Worm (Caenorhabditis elegans) whole organism, late embryonic: ENCODE measurements around the gene K07C11.10.

Source experiments
- K02D7.2 ChIP-seq: sonication (generic microtip); optimal IDR thresholded peaks from 2 replicates; lab custom pipeline; 2017; ENCODE audit warnings: mild to moderate bottlenecking, missing genetic modification characterization, missing compliant biosample characterization
- K09A11.1 ChIP-seq: sonication (generic microtip); optimal IDR thresholded peaks from 2 replicates; lab custom pipeline; 2017; ENCODE audit warnings: antibody characterized with exemption, mild to moderate bottlenecking, missing genetic modification characterization, missing compliant biosample characterization; ENCODE audit not compliant: insufficient read depth
- ama-1 ChIP-seq: fragments of 150-350 bp; optimal IDR thresholded peaks from 2 replicates; lab custom pipeline; 2014
- ceh-14 ChIP-seq: sonication (generic microtip); optimal IDR thresholded peaks from 2 replicates; lab custom pipeline; 2016; ENCODE audit warnings: missing genotype, missing genetic modification characterization, missing compliant biosample characterization
- ceh-22 ChIP-seq: sonication (generic microtip); optimal IDR thresholded peaks from 2 replicates; lab custom pipeline; 2017; ENCODE audit warnings: missing biosample characterization, missing genetic modification characterization
- ceh-30 ChIP-seq: fragments of 150-350 bp; optimal IDR thresholded peaks from 2 replicates; lab custom pipeline; 2014; ENCODE audit warnings: missing biosample characterization, missing genetic modification characterization
- ceh-31 ChIP-seq: sonication (generic microtip); optimal IDR thresholded peaks from 2 replicates; lab custom pipeline; 2016; ENCODE audit warnings: missing genetic modification characterization, missing compliant biosample characterization
- ceh-34 ChIP-seq: sonication (generic microtip); optimal IDR thresholded peaks from 2 replicates; lab custom pipeline; 2016; ENCODE audit warnings: mild to moderate bottlenecking, missing genetic modification characterization, missing compliant biosample characterization
- ceh-45 ChIP-seq: fragments of 200-800 bp; sonication (Bioruptor generic); IDR thresholded peaks from 2 replicates; pipeline ENCODE4 v1.3.6; 2022; ENCODE audit warnings: missing genetic modification reagents, missing genetic modification characterization, missing compliant biosample characterization
- ceh-6 ChIP-seq: fragments of 200-800 bp; sonication (Bioruptor generic); optimal IDR thresholded peaks from 2 replicates; lab custom pipeline; 2018; ENCODE audit warnings: mild to moderate bottlenecking, missing genetic modification characterization, missing compliant biosample characterization
- ceh-9 ChIP-seq: sonication (generic microtip); optimal IDR thresholded peaks from 2 replicates; lab custom pipeline; 2016; ENCODE audit warnings: mild to moderate bottlenecking, missing genetic modification characterization, inconsistent platforms, missing compliant biosample characterization
- che-1 ChIP-seq: sonication (generic microtip); optimal IDR thresholded peaks from 2 replicates; lab custom pipeline; 2016; ENCODE audit warnings: mild to moderate bottlenecking, missing genetic modification characterization, missing compliant biosample characterization
- dmd-4 ChIP-seq: sonication (generic microtip); optimal IDR thresholded peaks from 2 replicates; lab custom pipeline; 2016; ENCODE audit warnings: borderline replicate concordance, missing genetic modification characterization, missing compliant biosample characterization
- dve-1 ChIP-seq: sonication (generic microtip); optimal IDR thresholded peaks from 2 replicates; lab custom pipeline; 2017; ENCODE audit warnings: antibody characterized with exemption, mild to moderate bottlenecking, missing genetic modification characterization, missing compliant biosample characterization
- elt-2 ChIP-seq: sonication (generic microtip); optimal IDR thresholded peaks from 2 replicates; lab custom pipeline; 2016; ENCODE audit warnings: missing genetic modification reagents, missing genetic modification characterization, missing compliant biosample characterization
- elt-4 ChIP-seq: sonication (generic microtip); optimal IDR thresholded peaks from 2 replicates; lab custom pipeline; 2016; ENCODE audit warnings: missing genetic modification characterization, missing compliant biosample characterization
- fkh-10 ChIP-seq: fragments of 150-350 bp; optimal IDR thresholded peaks from 2 replicates; lab custom pipeline; 2014; ENCODE audit warnings: missing biosample characterization, missing genetic modification reagents, missing genetic modification characterization
- hlh-30 ChIP-seq: sonication (generic microtip); optimal IDR thresholded peaks from 2 replicates; lab custom pipeline; 2017; ENCODE audit warnings: antibody characterized with exemption, missing genetic modification characterization, missing compliant biosample characterization; ENCODE audit not compliant: insufficient read depth
- lim-6 ChIP-seq: sonication (generic microtip); optimal IDR thresholded peaks from 2 replicates; lab custom pipeline; 2016; ENCODE audit warnings: missing genetic modification characterization, missing compliant biosample characterization
- lin-11 ChIP-seq: fragments of 200-800 bp; sonication (Bioruptor generic); optimal IDR thresholded peaks from 2 replicates; lab custom pipeline; 2018; ENCODE audit warnings: mild to moderate bottlenecking, missing genetic modification characterization, missing compliant biosample characterization
- madf-2 ChIP-seq: sonication (generic microtip); optimal IDR thresholded peaks from 2 replicates; lab custom pipeline; 2017; ENCODE audit warnings: missing genetic modification characterization, missing compliant biosample characterization
- nhr-11 ChIP-seq: fragments of 150-350 bp; optimal IDR thresholded peaks from 2 replicates; lab custom pipeline; 2014; ENCODE audit warnings: missing biosample characterization, missing genetic modification characterization
- nhr-232 ChIP-seq: sonication (generic microtip); optimal IDR thresholded peaks from 2 replicates; lab custom pipeline; 2016; ENCODE audit warnings: missing genetic modification characterization, missing compliant biosample characterization
- odd-2 ChIP-seq: sonication (generic microtip); optimal IDR thresholded peaks from 2 replicates; lab custom pipeline; 2017; ENCODE audit warnings: antibody characterized with exemption, mild to moderate bottlenecking, missing genetic modification characterization, missing compliant biosample characterization
- pax-1 ChIP-seq: fragments of 150-350 bp; optimal IDR thresholded peaks from 2 replicates; lab custom pipeline; 2014; ENCODE audit warnings: missing biosample characterization, missing genetic modification characterization
- ref-2 ChIP-seq: sonication (generic microtip); optimal IDR thresholded peaks from 2 replicates; lab custom pipeline; 2016; ENCODE audit warnings: missing genetic modification characterization, missing compliant biosample characterization
- sdc-2 ChIP-seq: sonication (generic microtip); optimal IDR thresholded peaks from 2 replicates; lab custom pipeline; 2016; ENCODE audit warnings: missing genotype, missing genetic modification characterization, missing compliant biosample characterization
- sox-4 ChIP-seq: sonication (generic microtip); optimal IDR thresholded peaks from 2 replicates; lab custom pipeline; 2017; ENCODE audit warnings: mild to moderate bottlenecking, missing genetic modification characterization, inconsistent platforms, missing compliant biosample characterization
- syd-9 ChIP-seq: sonication (generic microtip); optimal IDR thresholded peaks from 2 replicates; lab custom pipeline; 2016; ENCODE audit warnings: mild to moderate bottlenecking, missing genetic modification characterization, moderate library complexity, missing compliant biosample characterization
- tbx-7 ChIP-seq: sonication (generic microtip); optimal IDR thresholded peaks from 2 replicates; lab custom pipeline; 2016; ENCODE audit warnings: missing genotype, missing genetic modification characterization, missing compliant biosample characterization
- ttx-3 ChIP-seq: sonication (generic microtip); optimal IDR thresholded peaks from 2 replicates; lab custom pipeline; 2016; ENCODE audit warnings: missing genetic modification reagents, missing genetic modification characterization, missing compliant biosample characterization
- unc-3 ChIP-seq, 2 experiments: fragments of 200-800 bp in 1 of 2; sonication (Bioruptor generic) in 1 of 2; sonication (generic microtip) in 1 of 2; conservative IDR thresholded peaks in 1 of 2; optimal IDR thresholded peaks in 1 of 2; 2 replicates each; pipeline versions ENCODE4 v1.3.6 to Lab custom; 2016 to 2022; ENCODE audit warnings: missing compliant biosample characterization in 2 of 2, missing genetic modification characterization in 2 of 2, missing genetic modification reagents in 1 of 2
- unc-42 ChIP-seq: sonication (generic microtip); optimal IDR thresholded peaks from 2 replicates; lab custom pipeline; 2016; ENCODE audit warnings: missing genotype, missing genetic modification characterization, missing compliant biosample characterization
- zip-5 ChIP-seq: sonication (generic microtip); optimal IDR thresholded peaks from 2 replicates; lab custom pipeline; 2016; ENCODE audit warnings: missing genetic modification characterization, missing compliant biosample characterization
- ztf-16 ChIP-seq: sonication (generic microtip); optimal IDR thresholded peaks from 2 replicates; lab custom pipeline; 2017; ENCODE audit warnings: missing genetic modification characterization, missing compliant biosample characterization

Gene K07C11.10

ce11 chrV:8243201-8243600 is 16.5 kb upstream of the K07C11.10 start:
- no peak for TF ChIP-seq ceh-45 (GFP tag; lab: Robert Waterston, UW)
- TF ChIP-seq odd-2 = no peak
- TF ChIP-seq ztf-16 (tag; lab: Kevin White, UChicago) = no peak
- no peak for TF ChIP-seq hlh-30 (tag; lab: Kevin White, UChicago)
- no peak for TF ChIP-seq unc-42
- TF ChIP-seq sdc-2 = no peak

DNA sequence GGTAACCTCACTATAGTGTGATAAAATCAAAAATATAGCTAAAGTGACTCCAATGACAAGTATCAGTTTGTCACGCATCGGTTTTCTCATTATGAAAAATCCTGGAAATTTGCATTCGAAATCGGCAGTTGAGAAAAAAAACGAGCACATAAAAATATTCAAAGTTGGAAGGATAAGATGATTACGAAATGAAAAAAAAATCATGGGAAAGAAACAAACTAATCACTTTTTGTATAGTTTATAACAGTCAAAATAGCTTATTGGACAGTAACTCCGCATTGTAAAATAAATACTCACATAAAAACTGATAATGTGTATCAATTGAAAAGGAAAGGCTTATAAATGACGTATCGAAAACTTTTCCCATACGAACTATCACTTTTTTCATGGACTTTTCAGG is 16.1 kb upstream of the K07C11.10 start, which contains the start of gene C16D9.4:
Gene C16D9.4 (minus strand): TSS at position 101 of the 400 bp plus-strand sequence.
- no peak for TF ChIP-seq ceh-9 (tag; lab: Kevin White, UChicago)
- no peak for TF ChIP-seq ama-1 (lab: Kevin White, UChicago)
- no peak for TF ChIP-seq dve-1 (tag; lab: Kevin White, UChicago)
- no peak for TF ChIP-seq ztf-16 (tag; lab: Kevin White, UChicago)
- no peak for TF ChIP-seq K02D7.2 (tag; lab: Kevin White, UChicago)
- TF ChIP-seq pax-1 (tag; lab: Kevin White, UChicago) = no peak
- no peak for TF ChIP-seq sox-4
- TF ChIP-seq ceh-31 (tag; lab: Kevin White, UChicago) = no peak
- TF ChIP-seq odd-2 = no peak
- no peak for TF ChIP-seq che-1 (tag; lab: Kevin White, UChicago)
- no peak for TF ChIP-seq elt-4 (tag; lab: Kevin White, UChicago)
- no peak for TF ChIP-seq K09A11.1
- TF ChIP-seq lin-11 (tag; lab: Kevin White, UChicago) = no peak
- no peak for TF ChIP-seq unc-42
- no peak for TF ChIP-seq tbx-7
- no peak for TF ChIP-seq sdc-2
- TF ChIP-seq nhr-232 (tag; lab: Kevin White, UChicago) = no peak
- TF ChIP-seq, all 69 proteins: peak for 0

DNA sequence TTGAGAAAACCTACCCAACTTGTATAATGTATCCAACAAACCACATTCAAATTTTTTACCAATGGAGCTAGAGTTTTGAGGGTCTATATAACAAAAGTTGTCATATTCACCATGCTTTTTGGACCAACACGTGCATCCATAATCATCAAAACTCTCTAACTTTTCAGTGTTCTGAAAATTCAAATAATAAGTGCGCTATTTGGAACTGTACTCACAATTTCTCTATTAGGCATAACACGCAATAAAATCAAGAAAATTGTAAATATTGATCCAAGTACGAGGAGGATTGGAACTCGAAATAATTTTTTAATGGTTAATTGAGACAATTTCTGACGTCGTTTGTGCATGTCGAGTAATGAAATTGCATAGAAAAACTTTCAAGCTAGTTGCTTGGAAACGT is 13.2 kb upstream of the K07C11.10 start, which contains the start of gene C16D9.3:
Gene C16D9.3 (minus strand): TSS at position 101 of the 400 bp plus-strand sequence.
- TF ChIP-seq ceh-14 (tag; lab: Kevin White, UChicago) = no peak
- TF ChIP-seq ceh-31 (tag; lab: Kevin White, UChicago) = no peak
- no peak for TF ChIP-seq fkh-10 (GFP tag; lab: Kevin White, UChicago)
- no peak for TF ChIP-seq ceh-30 (tag; lab: Kevin White, UChicago)
- no peak for TF ChIP-seq ceh-22

- TF ChIP-seq dmd-4 (tag; lab: Kevin White, UChicago) = no peak
- no peak for TF ChIP-seq unc-3 (GFP tag; conservative IDR thresholded peaks at IDR 0.05; lab: Robert Waterston, UW)
- no peak for TF ChIP-seq unc-3 (tag; optimal IDR thresholded peaks at IDR 0.05; lab: Kevin White, UChicago)
- no peak for TF ChIP-seq ceh-30 (tag; lab: Kevin White, UChicago)
- no peak for TF ChIP-seq lin-11 (tag; lab: Kevin White, UChicago)
- TF ChIP-seq dve-1 (tag; lab: Kevin White, UChicago) = no peak
- TF ChIP-seq syd-9 (tag; lab: Kevin White, UChicago) = no peak
- no peak for TF ChIP-seq elt-2
- no peak for TF ChIP-seq madf-2 (tag; lab: Kevin White, UChicago)
These were observed 11.6 kb upstream of the K07C11.10 start, which contains the start of gene rol-3 for ce11 chrV:8238290-8238689. Gene rol-3, minus strand, starts transcription at chrV:8238409.

DNA sequence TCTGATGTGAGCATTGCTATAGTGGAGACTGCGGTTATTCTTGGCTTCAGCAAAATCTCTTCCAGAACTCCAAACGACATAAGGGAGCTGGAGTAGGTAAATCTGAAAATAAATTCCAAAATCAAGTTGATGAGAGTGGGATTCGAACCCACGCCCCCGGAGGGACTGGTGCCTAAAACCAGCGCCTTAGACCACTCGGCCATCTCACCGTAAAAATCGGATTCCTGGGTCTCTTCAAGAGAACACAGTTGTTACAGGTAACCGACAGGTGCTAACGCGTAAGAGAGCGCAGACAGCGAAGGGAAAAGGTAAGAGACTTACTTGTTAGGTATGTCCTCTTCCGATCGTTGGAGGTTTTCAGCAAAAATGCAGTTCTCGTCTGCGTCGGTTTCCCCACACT is 8.6 kb upstream of the K07C11.10 start:
- TF ChIP-seq nhr-232 (tag; lab: Kevin White, UChicago) (peak; percentile 46), che-1 (tag; lab: Kevin White, UChicago) (no peak), lim-6 (tag; lab: Kevin White, UChicago) (no peak), ceh-6 (GFP tag; lab: Kevin White, UChicago) (peak; percentile 16), sdc-2 (peak; percentile 3), hlh-30 (tag; lab: Kevin White, UChicago) (peak; percentile 1), ttx-3 (no peak), nhr-11 (tag; lab: Kevin White, UChicago) (no peak), zip-5 (tag; lab: Kevin White, UChicago) (no peak), ref-2 (tag; lab: Kevin White, UChicago) (peak; percentile 52), ceh-34 (tag; lab: Kevin White, UChicago) (no peak)
- TF ChIP-seq, all 69 proteins: peak for 5
